Worm (Caenorhabditis elegans): Measurements from ENCODE around the gene ZC239.14.

ZC239.14 gene

ce11 chrII:3244758-3245157, 22.9 kb upstream of the ZC239.14 start:
- TF ChIP-seq unc-39 (tag; optimal IDR thresholded peaks at IDR 0.05) (no peak), nhr-237 (tag; optimal IDR thresholded peaks at IDR 0.05) (no peak), lin-13 (GFP tag; optimal IDR thresholded peaks at IDR 0.05) (peak; percentile 6), fos-1 (tag; optimal IDR thresholded peaks at IDR 0.05) (peak; percentile 50)

ce11 chrII:3244070-3244469, 22.2 kb upstream of the ZC239.14 start, which contains the start of gene C17F4.12:
Gene C17F4.12, minus strand, starts transcription at chrII:3244170.
- no peak for TF ChIP-seq snpc-4 (tag; optimal IDR thresholded peaks at IDR 0.05)
- TF ChIP-seq sma-3 (GFP tag; optimal IDR thresholded peaks at IDR 0.05) = no peak
- TF ChIP-seq lin-13 (GFP tag; optimal IDR thresholded peaks at IDR 0.05) = no peak
- TF ChIP-seq ZK546.5 (tag; optimal IDR thresholded peaks at IDR 0.05) = no peak

- no peak for TF ChIP-seq peb-1 (tag; optimal IDR thresholded peaks at IDR 0.05)
- TF ChIP-seq lsy-2 (tag; optimal IDR thresholded peaks at IDR 0.05) = no peak
- TF ChIP-seq nhr-21 (tag; optimal IDR thresholded peaks at IDR 0.05) = peak; percentile 68
- TF ChIP-seq ceh-16 (tag; optimal IDR thresholded peaks at IDR 0.05) = no peak
- TF ChIP-seq ztf-4 (tag; optimal IDR thresholded peaks at IDR 0.05) = no peak
- TF ChIP-seq unc-39 (tag; optimal IDR thresholded peaks at IDR 0.05) = no peak
- TF ChIP-seq blmp-1 (tag; optimal IDR thresholded peaks at IDR 0.05; ENCODE audit: insufficient read depth) = peak; percentile 9
- no peak for TF ChIP-seq skn-1 (tag; optimal IDR thresholded peaks at IDR 0.05)
- TF ChIP-seq ceh-82 (tag; optimal IDR thresholded peaks at IDR 0.05) = no peak
Observed at ce11 chrII:3241842-3242241, 20.0 kb upstream of the ZC239.14 start.

ce11 chrII:3240207-3240606, 18.4 kb upstream of the ZC239.14 start, which contains the start of gene C17F4.3:
Gene C17F4.3, plus strand, starts transcription at chrII:3240507.
- TF ChIP-seq mdl-1 (tag; optimal IDR thresholded peaks at IDR 0.05) (no peak), zag-1 (tag; optimal IDR thresholded peaks at IDR 0.05) (no peak), ama-1 (optimal IDR thresholded peaks at IDR 0.05) (no peak), R02D3.7 (tag; optimal IDR thresholded peaks at IDR 0.05) (no peak), nhr-77 (tag; optimal IDR thresholded peaks at IDR 0.05) (no peak), unc-39 (tag; optimal IDR thresholded peaks at IDR 0.05) (no peak), lin-13 (GFP tag; optimal IDR thresholded peaks at IDR 0.05) (no peak), crh-2 (tag; optimal IDR thresholded peaks at IDR 0.05) (no peak), ztf-11 (tag; optimal IDR thresholded peaks at IDR 0.05) (no peak), sem-4 (tag; optimal IDR thresholded peaks at IDR 0.05) (no peak), sma-9 (GFP tag; optimal IDR thresholded peaks at IDR 0.05) (no peak), sma-9 (tag; optimal IDR thresholded peaks at IDR 0.05) (no peak), egl-27 (tag; optimal IDR thresholded peaks at IDR 0.05) (no peak), F13H6.1 (tag; optimal IDR thresholded peaks at IDR 0.05) (no peak)

- TF ChIP-seq nhr-129 (tag; optimal IDR thresholded peaks at IDR 0.05) = no peak
- TF ChIP-seq lsy-2 (tag; optimal IDR thresholded peaks at IDR 0.05) = no peak
- no peak for TF ChIP-seq lin-13 (GFP tag; optimal IDR thresholded peaks at IDR 0.05)
- no peak for TF ChIP-seq skn-1 (tag; optimal IDR thresholded peaks at IDR 0.05)
- no peak for TF ChIP-seq lin-39 (tag; optimal IDR thresholded peaks at IDR 0.05)
- no peak for TF ChIP-seq sma-3 (GFP tag; optimal IDR thresholded peaks at IDR 0.05)
Observed at ce11 chrII:3237038-3237521, 15.2 kb upstream of the ZC239.14 start, which contains the start of the genes srz-67 and C17F4.11. Gene srz-67, minus strand, starts transcription at chrII:3237138. Gene C17F4.11, plus strand, starts transcription at chrII:3237471.

ce11 chrII:3234725-3235124, 12.9 kb upstream of the ZC239.14 start, which contains the start of gene C17F4.8:
Gene C17F4.8, minus strand, starts transcription at chrII:3234825.
- TF ChIP-seq ceh-82 (tag; optimal IDR thresholded peaks at IDR 0.05) (no peak), crh-2 (tag; optimal IDR thresholded peaks at IDR 0.05) (no peak)

ce11 chrII:3230422-3230821, 8.6 kb upstream of the ZC239.14 start, which contains the start of gene srh-297:
Gene srh-297, minus strand, starts transcription at chrII:3230522.
- no peak for TF ChIP-seq elt-3 (tag; optimal IDR thresholded peaks at IDR 0.05)
- TF ChIP-seq unc-62 (GFP tag; optimal IDR thresholded peaks at IDR 0.05) = no peak
- TF ChIP-seq ztf-1 (GFP tag; conservative IDR thresholded peaks at IDR 0.05) = no peak
- no peak for TF ChIP-seq lsy-2 (tag; optimal IDR thresholded peaks at IDR 0.05)
- TF ChIP-seq ztf-4 (tag; optimal IDR thresholded peaks at IDR 0.05) = no peak
- no peak for TF ChIP-seq nhr-10 (tag; optimal IDR thresholded peaks at IDR 0.05)
- TF ChIP-seq elt-1 (tag; optimal IDR thresholded peaks at IDR 0.05) = no peak
- TF ChIP-seq fos-1 (tag; optimal IDR thresholded peaks at IDR 0.05) = no peak
- TF ChIP-seq nhr-12 (tag; optimal IDR thresholded peaks at IDR 0.05) = no peak
